Fruit fly (Drosophila melanogaster): ENCODE results near the gene CG6834.

Gene CG6834

DNA sequence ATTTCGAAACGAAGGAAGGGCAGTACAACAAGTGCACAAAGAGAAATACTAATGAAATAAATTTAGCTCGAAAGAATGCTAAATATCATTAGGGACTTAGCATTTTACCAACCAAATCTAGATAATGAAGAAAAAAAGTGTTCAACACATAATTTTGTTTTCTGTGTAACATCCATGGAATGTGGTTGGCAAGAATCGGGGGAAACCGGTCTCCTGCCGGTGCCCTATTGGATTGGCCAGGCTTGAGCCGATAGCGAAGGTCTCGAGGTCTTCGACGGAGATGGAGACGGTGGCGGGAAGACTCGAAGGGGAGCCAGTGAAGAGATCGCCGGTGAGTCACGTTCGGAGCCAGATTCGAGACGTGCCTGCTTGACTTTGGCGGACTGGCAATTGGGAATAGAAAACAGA is 30.1 kb downstream of the CG6834 start (continued):
- TF ChIP-seq CG1233 (GFP tag; optimal IDR thresholded peaks at IDR 0.05) = no peak
- TF ChIP-seq sens (GFP tag) = peak; percentile 81
- TF ChIP-seq CG1603 (tag; optimal IDR thresholded peaks at IDR 0.05) = peak; percentile 38
- TF ChIP-seq vnd (GFP tag; IDR thresholded peaks at IDR 0.05; ENCODE audit: partially characterized antibody) = no peak
- TF ChIP-seq NFAT (GFP tag; IDR thresholded peaks at IDR 0.05) = no peak
- peak; percentile 46 for TF ChIP-seq Nf-YB (GFP tag; optimal IDR thresholded peaks at IDR 0.05)
- peak; percentile 47 for TF ChIP-seq grau (tag; optimal IDR thresholded peaks at IDR 0.05)
- peak; percentile 19 for TF ChIP-seq CG10147 (GFP tag; optimal IDR thresholded peaks at IDR 0.05)
- peak; percentile 31 for TF ChIP-seq gcm (GFP tag; optimal IDR thresholded peaks at IDR 0.05)
- TF ChIP-seq CG10565 (GFP tag; optimal IDR thresholded peaks at IDR 0.05) = no peak
- TF ChIP-seq NK7.1 (GFP tag; optimal IDR thresholded peaks at IDR 0.05) = no peak
- TF ChIP-seq lab (GFP tag; optimal IDR thresholded peaks at IDR 0.05) = peak; percentile 59
- no peak for TF ChIP-seq Jarid2 (GFP tag; optimal IDR thresholded peaks at IDR 0.05)
- TF ChIP-seq CG10979 (tag; optimal IDR thresholded peaks at IDR 0.05) = peak; percentile 41
- no peak for TF ChIP-seq gsb-n (tag; optimal IDR thresholded peaks at IDR 0.05)
- TF ChIP-seq Dbx (GFP tag; IDR thresholded peaks at IDR 0.05) = 0 out of 3 replicates have a peak, but pooled peaks have one; percentile 35
- peak; percentile 81 for TF ChIP-seq lbe (GFP tag; optimal IDR thresholded peaks at IDR 0.05)
- TF ChIP-seq CG4404 (GFP tag; IDR thresholded peaks at IDR 0.05) = peak; percentile 41
- TF ChIP-seq zf30C (GFP tag; optimal IDR thresholded peaks at IDR 0.05) = peak; percentile 84
- 0 out of 4 replicates have a peak, but pooled peaks have one; percentile 67 for TF ChIP-seq chinmo (GFP tag; IDR thresholded peaks at IDR 0.05; ENCODE audit: partially characterized antibody)
- no peak for TF ChIP-seq Sry-β (GFP tag; optimal IDR thresholded peaks at IDR 0.05)
- TF ChIP-seq Ets65A (GFP tag) = peak; percentile 78
- TF ChIP-seq CG15073 (GFP tag; optimal IDR thresholded peaks at IDR 0.05) = no peak
- peak; percentile 4 for TF ChIP-seq pum (GFP tag; optimal IDR thresholded peaks at IDR 0.05)
- TF ChIP-seq hkb (optimal IDR thresholded peaks at IDR 0.05) = no peak
- peak; percentile 39; the same call in 1 of the 2 replicates for TF ChIP-seq hkb (GFP tag; IDR thresholded peaks at IDR 0.05)
- TF ChIP-seq CG13894 (tag; optimal IDR thresholded peaks at IDR 0.05) = peak; percentile 68
- TF ChIP-seq phol (tag; optimal IDR thresholded peaks at IDR 0.05) = no peak
- no peak for TF ChIP-seq CG18476 (GFP tag; optimal IDR thresholded peaks at IDR 0.05)
- peak; percentile 44 for TF ChIP-seq tap (tag; optimal IDR thresholded peaks at IDR 0.05)
- peak; percentile 20 for TF ChIP-seq her (GFP tag; optimal IDR thresholded peaks at IDR 0.05)
- peak; percentile 84 for TF ChIP-seq nom (GFP tag; optimal IDR thresholded peaks at IDR 0.05)
- no peak for TF ChIP-seq CG6175 (GFP tag; IDR thresholded peaks at IDR 0.05)
- TF ChIP-seq tin (GFP tag; optimal IDR thresholded peaks at IDR 0.05) = no peak
- peak; percentile 14; the same call in 1 of the 2 replicates for TF ChIP-seq CG31441 (GFP tag; IDR thresholded peaks at IDR 0.05)
- TF ChIP-seq CG6272 (GFP tag; IDR thresholded peaks at IDR 0.05) = no peak
- no peak for TF ChIP-seq ara (GFP tag; IDR thresholded peaks at IDR 0.05)
- no peak for TF ChIP-seq Lhr (GFP tag; optimal IDR thresholded peaks at IDR 0.05)
- no peak for TF ChIP-seq Ada2b (GFP tag; IDR thresholded peaks at IDR 0.05)
- peak; percentile 10 for TF ChIP-seq D19A (tag; optimal IDR thresholded peaks at IDR 0.05)
- peak; percentile 44 for TF ChIP-seq gro (GFP tag; optimal IDR thresholded peaks at IDR 0.05)
- TF ChIP-seq Asciz (GFP tag; optimal IDR thresholded peaks at IDR 0.05) = peak; percentile 3
- no peak for TF ChIP-seq Kr (GFP tag; optimal IDR thresholded peaks at IDR 0.05)
- peak; percentile 5 for TF ChIP-seq Camta (GFP tag; optimal IDR thresholded peaks at IDR 0.05)
- no peak for TF ChIP-seq Abd-B (GFP tag; optimal IDR thresholded peaks at IDR 0.05)
- TF ChIP-seq vfl (GFP tag; optimal IDR thresholded peaks at IDR 0.05) = peak; percentile 38
- TF ChIP-seq CG34422 (GFP tag; IDR thresholded peaks at IDR 0.05) = no peak
- TF ChIP-seq Pdp1 (GFP tag; optimal IDR thresholded peaks at IDR 0.05) = peak; percentile 15 to 43
